Worm (Caenorhabditis elegans): ENCODE data around the gene F56F11.2.

F56F11.2 gene

DNA sequence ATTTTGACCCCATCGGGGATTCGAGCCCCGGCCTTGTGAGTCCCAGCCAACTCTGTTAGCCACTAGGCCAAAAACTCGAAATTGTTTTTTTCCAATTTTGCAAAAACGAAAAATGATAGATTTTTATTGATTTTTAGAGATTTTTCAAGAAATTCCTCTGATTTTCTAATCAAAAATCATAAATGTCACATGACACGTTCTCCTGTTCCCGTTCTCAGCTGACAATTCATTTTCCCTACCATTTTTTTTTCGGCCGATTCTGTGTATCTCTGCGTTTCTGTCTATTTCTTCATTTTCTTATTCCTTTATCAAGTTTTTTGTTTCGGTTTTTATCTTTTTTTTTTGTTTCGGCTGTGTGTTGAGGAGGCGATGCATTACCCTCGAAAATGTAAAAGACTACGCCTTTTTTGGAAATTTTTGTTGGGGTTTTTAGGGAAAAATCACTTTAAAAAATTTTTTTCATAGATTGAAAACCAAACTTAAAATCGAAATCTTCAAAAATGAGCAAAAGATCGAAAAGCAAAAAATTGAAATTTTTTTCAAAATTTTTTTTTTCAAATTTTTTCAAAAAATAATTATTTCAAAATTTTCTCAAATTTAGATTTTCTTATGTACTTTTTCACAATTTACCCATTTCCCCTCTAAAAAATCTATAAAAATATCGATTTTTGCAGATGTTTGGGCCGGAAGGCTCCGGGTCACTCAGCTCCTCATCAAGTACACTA lies 7.8 kb upstream of the F56F11.2 start, which contains the start of gene klf-1 (continued):
- TF ChIP-seq nhr-77 (tag; optimal IDR thresholded peaks at IDR 0.05) (peak; percentile 76), lin-13 (GFP tag; optimal IDR thresholded peaks at IDR 0.05) (peak; percentile 24), zfp-2 (tag; optimal IDR thresholded peaks at IDR 0.05) (no peak), F49E8.2 (tag; optimal IDR thresholded peaks at IDR 0.05; ENCODE audit: borderline replicate concordance) (no peak), ctbp-1 (GFP tag; IDR thresholded peaks at IDR 0.05) (no peak), egl-43 (GFP tag; IDR thresholded peaks at IDR 0.05) (no peak), snpc-4 (tag; optimal IDR thresholded peaks at IDR 0.05) (no peak), mep-1 (tag; optimal IDR thresholded peaks at IDR 0.05) (peak; percentile 39), zip-11 (GFP tag; IDR thresholded peaks at IDR 0.05) (no peak), lin-38 (GFP tag; IDR thresholded peaks at IDR 0.05) (no peak; the same call in 1 of the 2 replicates), zfp-3 (GFP tag; conservative IDR thresholded peaks at IDR 0.05) (no peak), nhr-11 (tag; optimal IDR thresholded peaks at IDR 0.05) (no peak), egl-27 (tag; optimal IDR thresholded peaks at IDR 0.05) (no peak), daf-16 (GFP tag; optimal IDR thresholded peaks at IDR 0.05) (no peak), daf-16 (tag; optimal IDR thresholded peaks at IDR 0.05) (peak; percentile 52)

- TF ChIP-seq madf-9 (GFP tag; conservative IDR thresholded peaks at IDR 0.05), result no peak
- TF ChIP-seq tag-97 (GFP tag; IDR thresholded peaks at IDR 0.05), result no peak
- TF ChIP-seq ceh-44 (GFP tag; IDR thresholded peaks at IDR 0.05), result no peak
- TF ChIP-seq lin-15B (tag; optimal IDR thresholded peaks at IDR 0.05), result no peak
- no peak for TF ChIP-seq Y75B8A.6 (GFP tag; IDR thresholded peaks at IDR 0.05)
- TF ChIP-seq unc-39 (tag; optimal IDR thresholded peaks at IDR 0.05), result no peak
- TF ChIP-seq nhr-25 (tag; optimal IDR thresholded peaks at IDR 0.05; ENCODE audit: borderline replicate concordance, insufficient read depth), result peak; percentile 77
- peak; percentile 60 for TF ChIP-seq dpl-1 (GFP tag; optimal IDR thresholded peaks at IDR 0.05)
- TF ChIP-seq nhr-237 (tag; optimal IDR thresholded peaks at IDR 0.05), result no peak
- TF ChIP-seq php-3 (GFP tag; IDR thresholded peaks at IDR 0.05), result 0 out of 2 replicates have a peak, but pooled peaks have one; percentile 23
- TF ChIP-seq Y48G9A.11 (GFP tag; IDR thresholded peaks at IDR 0.05), result no peak
- TF ChIP-seq lsy-2 (tag; optimal IDR thresholded peaks at IDR 0.05), result peak; percentile 15 to 73
- 0 out of 2 replicates have a peak, but pooled peaks have one; percentile 16 for TF ChIP-seq set-16 (GFP tag; IDR thresholded peaks at IDR 0.05)
- TF ChIP-seq daf-16 (GFP tag; optimal IDR thresholded peaks at IDR 0.05), result peak in 1 of 2 experiments; percentile 35
- peak; percentile 80 for TF ChIP-seq daf-16 (tag; optimal IDR thresholded peaks at IDR 0.05)
- no peak for TF ChIP-seq lir-3 (tag; optimal IDR thresholded peaks at IDR 0.05)
- no peak for TF ChIP-seq fos-1 (tag; optimal IDR thresholded peaks at IDR 0.05)
- TF ChIP-seq nhr-6 (tag; optimal IDR thresholded peaks at IDR 0.05), result no peak
- peak; percentile 69 for TF ChIP-seq T20F7.1 (GFP tag; optimal IDR thresholded peaks at IDR 0.05)
- TF ChIP-seq pqm-1 (tag; optimal IDR thresholded peaks at IDR 0.05), result peak; percentile 85
- peak; percentile 44 for TF ChIP-seq hmg-1.1 (GFP tag; IDR thresholded peaks at IDR 0.05)
- peak; percentile 43 for TF ChIP-seq ceh-28 (tag; optimal IDR thresholded peaks at IDR 0.05)
- no peak for TF ChIP-seq ceh-82 (tag; optimal IDR thresholded peaks at IDR 0.05)
- no peak for TF ChIP-seq mdt-29 (GFP tag; IDR thresholded peaks at IDR 0.05)
- peak in 1 of 2 experiments; percentile 42 for TF ChIP-seq unc-62 (GFP tag; optimal IDR thresholded peaks at IDR 0.05 in 1 of 2)
- TF ChIP-seq unc-62 (tag; optimal IDR thresholded peaks at IDR 0.05), result no peak
- TF ChIP-seq F37D6.2 (tag; optimal IDR thresholded peaks at IDR 0.05), result no peak
- TF ChIP-seq mep-1 (tag; optimal IDR thresholded peaks at IDR 0.05), result peak; percentile 73
- TF ChIP-seq dmd-8 (GFP tag; IDR thresholded peaks at IDR 0.05), result no peak
- no peak for TF ChIP-seq snpc-4 (tag; optimal IDR thresholded peaks at IDR 0.05)
- peak; percentile 19 for TF ChIP-seq spr-1 (tag; optimal IDR thresholded peaks at IDR 0.05)
- TF ChIP-seq vab-7 (GFP tag; IDR thresholded peaks at IDR 0.05), result no peak
- peak; percentile 80 for TF ChIP-seq nhr-48 (tag; optimal IDR thresholded peaks at IDR 0.05)
- peak; percentile 50 for TF ChIP-seq nhr-102 (tag; optimal IDR thresholded peaks at IDR 0.05)
- TF ChIP-seq mxl-2 (GFP tag; conservative IDR thresholded peaks at IDR 0.05), result no peak
- TF ChIP-seq zfp-2 (tag; optimal IDR thresholded peaks at IDR 0.05), result no peak
- no peak for TF ChIP-seq daf-8 (GFP tag; IDR thresholded peaks at IDR 0.05)
- no peak for TF ChIP-seq lim-7 (GFP tag; IDR thresholded peaks at IDR 0.05)
- peak; percentile 63 for TF ChIP-seq mes-2 (tag; optimal IDR thresholded peaks at IDR 0.05; ENCODE audit: poor library complexity, severe bottlenecking)
- TF ChIP-seq lin-13 (GFP tag; optimal IDR thresholded peaks at IDR 0.05), result peak; percentile 67
Observed at ce11 chrIII:2875946-2876345, 6.1 kb upstream of the F56F11.2 start.

Measured in whole organism, L4 larva.